Fruit fly (Drosophila melanogaster) ovary, adult (tissue): Measurements from ENCODE around the gene ninaA.

ENCODE experiments used
- CG17801 ChIP-seq: fragments of 200-800 bp; optimal IDR thresholded peaks from 2 replicates; lab custom pipeline; 2019; ENCODE audit warnings: missing biosample characterization, mild to moderate bottlenecking, missing genetic modification characterization, moderate library complexity; ENCODE audit not compliant: partially characterized antibody

The ninaA gene

DNA sequence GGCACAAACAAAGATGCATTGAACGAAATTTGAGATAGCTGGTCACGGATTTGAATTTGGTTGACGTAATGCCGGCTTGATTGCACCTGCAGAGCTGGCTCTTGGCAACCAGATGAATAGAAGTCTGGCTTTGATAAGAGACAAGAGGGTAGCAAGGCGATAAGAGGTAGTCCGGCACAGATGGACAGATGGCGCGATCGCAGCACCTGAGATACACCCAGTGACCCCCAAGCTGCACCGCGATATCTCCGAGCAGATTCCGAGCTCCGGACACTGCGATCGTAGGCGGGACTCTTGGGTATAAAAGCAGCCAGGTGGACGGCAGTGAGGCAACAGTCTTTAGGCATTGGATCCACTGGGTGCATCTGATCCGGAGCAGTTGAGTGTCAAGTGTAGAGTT is 21.2 kb downstream of the ninaA start, which contains the start of gene Lsp1beta:
Lsp1beta (plus strand) TSS at position 185 of the 400 bp plus-strand sequence.
- no peak for TF ChIP-seq CG17801 (GFP tag; lab: Kevin White, UChicago)

DNA sequence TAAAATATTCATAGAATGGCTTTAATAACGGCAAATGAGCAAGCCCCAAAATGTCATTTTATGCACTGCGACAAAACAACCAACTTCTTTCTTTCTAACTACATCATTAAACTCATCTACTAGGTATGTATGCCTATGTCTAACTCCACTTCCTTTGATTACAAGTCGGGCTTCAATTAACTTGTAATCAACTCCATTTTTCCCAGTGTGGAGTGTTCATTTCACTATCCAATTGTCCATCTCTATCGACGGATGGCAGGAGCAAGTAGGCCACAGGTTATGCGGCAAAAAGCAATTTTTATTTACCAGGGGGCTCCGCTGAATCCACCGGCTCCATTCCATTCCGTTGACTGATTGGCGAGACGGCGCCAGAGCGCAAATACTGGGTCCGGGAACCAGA is 26.6 kb downstream of the ninaA start:
- no peak for TF ChIP-seq CG17801 (GFP tag; lab: Kevin White, UChicago)

DNA sequence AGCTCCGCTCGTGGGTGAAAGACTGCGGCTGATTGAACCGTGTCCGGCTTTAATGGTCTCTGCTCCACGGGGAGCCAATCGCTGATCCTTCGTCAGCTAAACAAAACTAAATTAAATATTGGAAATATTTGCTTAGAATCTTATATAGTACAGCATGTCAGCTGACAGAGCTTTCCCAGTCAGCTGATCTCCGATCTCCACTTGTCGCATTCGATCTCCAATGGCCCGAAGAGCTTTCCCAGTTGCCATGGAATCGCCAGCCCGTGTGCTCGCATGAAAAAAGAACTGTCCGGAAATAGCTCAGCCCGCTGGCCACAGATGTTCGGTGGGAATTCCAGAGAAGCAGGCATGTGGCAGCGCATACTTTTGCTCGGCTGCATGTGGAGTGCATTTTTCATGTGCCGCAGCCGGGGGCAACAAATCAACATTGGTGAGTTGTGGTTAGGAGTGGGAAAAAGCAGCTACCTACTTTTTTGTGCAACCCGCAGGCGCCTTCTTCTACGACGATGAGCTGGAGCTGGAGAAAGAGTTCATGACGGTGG is 36.8 kb downstream of the ninaA start, which contains the start of gene GluRIIC:
GluRIIC (plus strand) TSS at position 237 of the 542 bp plus-strand sequence.
- TF ChIP-seq CG17801 (GFP tag; lab: Kevin White, UChicago): no peak

DNA sequence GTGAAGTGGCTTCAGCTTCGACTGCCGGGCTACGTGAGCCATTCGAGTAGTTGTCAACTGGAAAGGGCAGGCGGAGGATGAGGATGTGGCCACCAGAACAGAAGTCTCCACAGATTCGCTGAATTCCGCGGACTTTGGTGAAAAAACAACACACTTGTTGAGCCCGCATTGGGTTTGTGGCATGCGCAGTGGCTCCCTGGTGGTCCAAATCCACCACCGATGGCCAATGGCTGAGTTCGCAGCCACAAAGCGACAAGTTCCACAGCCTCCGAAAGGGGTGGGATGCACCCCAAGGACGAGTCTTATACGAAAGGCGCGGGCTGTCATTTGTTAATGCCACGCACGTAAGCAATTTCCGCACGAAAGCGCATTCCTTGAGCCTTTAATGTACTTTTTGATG is 41.6 kb downstream of the ninaA start:
- no peak for TF ChIP-seq CG17801 (GFP tag; lab: Kevin White, UChicago)

DNA sequence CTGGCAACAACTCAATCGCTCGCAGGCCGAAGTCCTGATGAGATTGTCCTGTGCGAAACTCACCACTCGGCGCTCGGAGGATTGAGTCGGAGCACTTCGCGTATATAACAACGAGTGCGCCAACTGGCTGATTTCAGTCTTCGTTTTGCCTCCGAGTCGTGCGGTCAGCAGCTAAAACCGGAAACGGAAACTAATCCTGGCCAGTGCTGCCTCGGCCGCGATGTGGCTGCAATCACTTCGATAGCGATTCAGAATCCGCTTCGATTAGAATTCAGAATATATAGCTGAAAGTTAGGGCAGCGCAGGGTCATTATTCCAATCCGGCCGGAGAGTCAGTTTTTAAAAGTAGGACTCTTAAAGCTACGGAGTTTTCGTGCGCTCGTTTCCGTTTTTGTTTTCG is 45.6 kb downstream of the ninaA start, which contains the start of gene Tmtc2:
Tmtc2 (plus strand) TSS at position 134 of the 400 bp plus-strand sequence.
- no peak for TF ChIP-seq CG17801 (GFP tag; lab: Kevin White, UChicago)
